Fruit fly (Drosophila melanogaster) S2 (cell line): ENCODE measurements around the gene Wdfy2.

Source experiments
- CG8478 ChIP-seq: fragments of >200 bp; optimal IDR thresholded peaks from 2 replicates; lab custom pipeline; 2018
- CTCF ChIP-seq, 2 experiments: fragments of >200 bp; optimal IDR thresholded peaks; 2 replicates each; lab custom pipeline; 2018

- no peak for TF ChIP-seq CTCF (optimal IDR thresholded peaks at IDR 0.05; lab: Kevin White, UChicago)
- TF ChIP-seq CG8478 (lab: Kevin White, UChicago): no peak
Observed at dm6 chr2L:10395035-10395434, 28.1 kb upstream of the Wdfy2 start.
